Worm (Caenorhabditis elegans): Measurements from ENCODE around the gene col-117.
A peak's percentile ranks its signal among the peaks of the same experiment; 100 is the strongest.

col-117 gene

DNA sequence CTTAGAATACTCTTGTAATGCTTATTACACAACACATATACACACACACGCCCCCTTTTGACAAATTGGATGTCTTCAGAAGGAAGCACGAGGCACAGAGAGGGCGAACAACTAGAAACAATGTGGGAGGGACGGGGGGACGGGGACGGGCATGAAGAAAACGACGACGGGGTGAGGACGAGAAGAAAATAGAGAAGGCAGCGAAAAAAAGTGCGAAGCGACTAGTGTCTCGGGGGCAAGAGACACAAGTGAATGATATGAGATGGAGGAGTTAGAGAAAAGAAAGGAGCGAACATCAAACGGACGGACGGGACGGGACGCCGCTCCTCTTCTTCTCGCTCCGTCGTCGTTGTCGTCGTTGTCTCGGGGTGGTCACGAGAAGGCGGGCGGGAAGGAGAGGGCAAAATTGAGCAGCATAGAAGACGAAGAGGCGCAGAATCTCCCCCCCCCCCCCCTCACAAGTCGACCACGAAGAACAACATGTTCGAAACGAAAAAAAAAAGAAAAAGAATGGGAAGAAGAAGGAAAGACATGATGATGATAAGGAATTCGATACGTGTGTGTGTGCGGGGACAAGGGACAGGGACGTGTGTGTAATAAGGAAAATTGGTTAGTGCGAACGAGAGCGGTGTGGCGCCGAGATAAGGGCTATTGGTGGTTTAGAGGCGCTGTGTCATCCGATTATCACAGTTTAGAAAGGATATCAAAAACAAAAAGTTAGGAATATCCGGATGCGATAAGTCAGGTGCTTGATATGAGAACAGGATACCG is 28.9 kb downstream of the col-117 start (continued):
- TF ChIP-seq let-526 (GFP tag; IDR thresholded peaks at IDR 0.05) (0 out of 2 replicates have a peak, but pooled peaks have one; percentile 57), ekl-4 (GFP tag; IDR thresholded peaks at IDR 0.05) (peak; percentile 22; the same call in 1 of the 2 replicates), ceh-27 (GFP tag; optimal IDR thresholded peaks at IDR 0.05) (peak; percentile 79), Y53G8AR.9 (GFP tag; conservative IDR thresholded peaks at IDR 0.05) (no peak), Y95B8A.8 (GFP tag; IDR thresholded peaks at IDR 0.05) (no peak; the same call in 1 of the 2 replicates), mes-4 (tag; optimal IDR thresholded peaks at IDR 0.05) (no peak), dpff-1 (tag; optimal IDR thresholded peaks at IDR 0.05) (no peak), nfya-2 (GFP tag; IDR thresholded peaks at IDR 0.05) (no peak), nhr-27 (tag; optimal IDR thresholded peaks at IDR 0.05) (no peak), Y79H2A.3 (GFP tag; conservative IDR thresholded peaks at IDR 0.05) (no peak), lin-40 (tag; optimal IDR thresholded peaks at IDR 0.05) (peak; percentile 83), die-1 (tag; optimal IDR thresholded peaks at IDR 0.05) (peak; percentile 66), attf-3 (GFP tag; conservative IDR thresholded peaks at IDR 0.05) (0 out of 2 replicates have a peak, but pooled peaks have one; percentile 34), ztf-6 (GFP tag; IDR thresholded peaks at IDR 0.05) (no peak), T07F8.4 (tag; optimal IDR thresholded peaks at IDR 0.05) (no peak), nfya-1 (tag; optimal IDR thresholded peaks at IDR 0.05; ENCODE audit: borderline replicate concordance, insufficient read depth) (no peak), lin-54 (GFP tag; optimal IDR thresholded peaks at IDR 0.05) (peak; percentile 57), dpl-1 (GFP tag; optimal IDR thresholded peaks at IDR 0.05) (no peak), madf-6 (GFP tag; IDR thresholded peaks at IDR 0.05) (no peak), ets-4 (GFP tag; optimal IDR thresholded peaks at IDR 0.05) (peak; percentile 92), pbrm-1 (GFP tag; IDR thresholded peaks at IDR 0.05) (peak; percentile 73; the same call in 1 of the 2 replicates), tbx-9 (tag; optimal IDR thresholded peaks at IDR 0.05; ENCODE audit: borderline replicate concordance) (no peak), F37B4.10 (GFP tag; IDR thresholded peaks at IDR 0.05) (0 out of 2 replicates have a peak, but pooled peaks have one; percentile 67), sdz-38 (tag; optimal IDR thresholded peaks at IDR 0.05) (no peak), ccch-3 (GFP tag; optimal IDR thresholded peaks at IDR 0.05) (no peak), mel-28 (tag; optimal IDR thresholded peaks at IDR 0.05; ENCODE audit: borderline replicate concordance) (no peak), nhr-120 (GFP tag; IDR thresholded peaks at IDR 0.05) (no peak), mcd-1 (GFP tag; IDR thresholded peaks at IDR 0.05) (peak; percentile 81), egl-44 (GFP tag; IDR thresholded peaks at IDR 0.05) (0 out of 2 replicates have a peak, but pooled peaks have one; percentile 60), egrh-3 (GFP tag; IDR thresholded peaks at IDR 0.05) (peak; percentile 99), tbp1 (GFP tag; optimal IDR thresholded peaks at IDR 0.05) (peak; percentile 57), aptf-2 (GFP tag; conservative IDR thresholded peaks at IDR 0.05) (no peak), ztf-28 (GFP tag; IDR thresholded peaks at IDR 0.05) (no peak), Y67H2A.10 (GFP tag; conservative IDR thresholded peaks at IDR 0.05) (no peak), zfh-2 (GFP tag; conservative IDR thresholded peaks at IDR 0.05) (peak; percentile 100), lin-35 (GFP tag; optimal IDR thresholded peaks at IDR 0.05) (peak in 1 of 3 experiments; percentile 56), attf-5 (GFP tag; optimal IDR thresholded peaks at IDR 0.05) (peak; percentile 94), hmg-1.2 (GFP tag; IDR thresholded peaks at IDR 0.05) (peak; percentile 77), let-607 (tag; optimal IDR thresholded peaks at IDR 0.05) (peak; percentile 70 to 80), ztf-18 (tag; optimal IDR thresholded peaks at IDR 0.05) (peak; percentile 59), nhr-179 (tag; optimal IDR thresholded peaks at IDR 0.05) (no peak), snpc-1.1 (tag; optimal IDR thresholded peaks at IDR 0.05; ENCODE audit: insufficient read depth) (no peak), hsf-1 (GFP tag; IDR thresholded peaks at IDR 0.05) (no peak), snpc-3.4 (tag; optimal IDR thresholded peaks at IDR 0.05) (peak; percentile 18), lag-1 (GFP tag; IDR thresholded peaks at IDR 0.05) (no peak), lsl-1 (GFP tag; optimal IDR thresholded peaks at IDR 0.05) (no peak)
